Worm (Caenorhabditis elegans) whole organism, early embryonic: ENCODE measurements around the gene Y39A1A.9.

Experiments used
- ama-1 ChIP-seq: fragments of 150-350 bp; optimal IDR thresholded peaks from 2 replicates; lab custom pipeline; 2014
- ceh-13 ChIP-seq: fragments of 200-800 bp; sonication (Bioruptor generic); optimal IDR thresholded peaks from 2 replicates; lab custom pipeline; 2018; ENCODE audit warnings: mild to moderate bottlenecking, missing genetic modification characterization, missing compliant biosample characterization
- ceh-36 ChIP-seq: sonication (generic microtip); optimal IDR thresholded peaks from 2 replicates; lab custom pipeline; 2016; ENCODE audit warnings: missing genetic modification characterization, inconsistent platforms, missing compliant biosample characterization
- hmbx-1 ChIP-seq: sonication (generic microtip); optimal IDR thresholded peaks from 2 replicates; lab custom pipeline; 2016; ENCODE audit warnings: mild to moderate bottlenecking, missing genetic modification characterization, missing compliant biosample characterization
- hmg-4 ChIP-seq: fragments of 200-800 bp; sonication (Bioruptor generic); optimal IDR thresholded peaks from 2 replicates; lab custom pipeline; 2018; ENCODE audit warnings: mild to moderate bottlenecking, missing genetic modification characterization, missing compliant biosample characterization
- pes-1 ChIP-seq: fragments of 200-800 bp; sonication (Bioruptor generic); IDR thresholded peaks from 2 replicates; pipeline ENCODE4 v1.3.6; 2022; ENCODE audit warnings: missing genetic modification reagents, missing genetic modification characterization, missing compliant biosample characterization
- tbx-37 ChIP-seq: fragments of 200-800 bp; sonication (Bioruptor generic); conservative IDR thresholded peaks from 2 replicates; pipeline ENCODE4 v1.3.6; 2022; ENCODE audit warnings: missing genetic modification reagents, missing genetic modification characterization, missing compliant biosample characterization

DNA sequence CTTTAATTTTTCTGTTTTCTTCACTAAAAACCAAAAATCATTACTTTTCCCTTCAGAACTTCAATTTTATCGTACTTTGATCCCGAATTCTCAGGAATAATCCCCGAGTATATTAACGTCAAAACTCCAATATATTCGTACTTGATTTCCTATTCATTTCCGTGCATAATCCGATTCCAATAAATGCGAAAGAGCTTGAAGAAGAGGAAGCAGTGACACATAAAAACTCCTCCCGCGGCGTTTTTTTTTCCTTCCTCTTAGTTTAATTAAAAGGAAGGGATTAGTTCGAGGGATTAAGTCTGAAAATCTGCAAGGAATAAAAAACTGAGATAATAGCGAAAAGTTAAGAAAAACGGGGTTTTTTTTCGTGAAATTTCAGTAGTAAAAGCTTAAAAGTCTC lies 32.4 kb downstream of the Y39A1A.9 start:
- TF ChIP-seq ama-1 (lab: Kevin White, UChicago) (no peak), ceh-13 (GFP tag; lab: Kevin White, UChicago) (no peak), hmbx-1 (tag; lab: Kevin White, UChicago) (no peak), tbx-37 (no peak), pes-1 (GFP tag; lab: Robert Waterston, UW) (no peak), ceh-36 (tag; lab: Kevin White, UChicago) (peak; percentile 59), hmg-4 (GFP tag; lab: Kevin White, UChicago) (no peak)
